Worm (Caenorhabditis elegans) whole organism, L2 larva: ENCODE data around the gene W09D10.4.

ENCODE experiments used
- R02D3.7 ChIP-seq: fragments of 150-350 bp; optimal IDR thresholded peaks from 2 replicates; lab custom pipeline; 2014; ENCODE audit warnings: missing biosample characterization, missing genetic modification characterization
- elt-3 ChIP-seq: sonication (generic microtip); optimal IDR thresholded peaks from 2 replicates; lab custom pipeline; 2017; ENCODE audit warnings: missing biosample characterization, missing genetic modification characterization
- nhr-10 ChIP-seq: sonication (generic microtip); optimal IDR thresholded peaks from 2 replicates; lab custom pipeline; 2017; ENCODE audit warnings: missing biosample characterization, missing genetic modification characterization
- nhr-237 ChIP-seq: fragments of 150-350 bp; optimal IDR thresholded peaks from 2 replicates; lab custom pipeline; 2014; ENCODE audit warnings: missing biosample characterization, missing genetic modification characterization

DNA sequence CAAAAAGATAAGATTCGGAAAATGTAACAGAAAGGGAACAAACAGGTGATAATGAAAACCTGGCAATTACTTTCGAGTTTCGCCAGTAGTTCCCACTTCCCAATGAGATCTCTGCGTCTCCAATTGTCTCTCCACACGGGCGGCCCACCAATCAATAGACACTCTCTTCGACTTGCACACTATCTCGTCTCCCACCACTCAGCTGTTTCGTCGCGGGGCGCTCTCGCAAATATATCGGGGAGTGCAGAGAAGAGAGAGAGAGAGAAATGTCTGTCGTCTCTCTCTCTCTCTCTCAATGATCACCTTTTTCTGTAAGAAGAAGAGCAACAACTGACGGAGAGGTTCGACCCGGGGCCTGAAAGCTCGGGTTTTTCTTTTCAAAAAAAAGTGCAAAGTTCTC is 4.2 kb upstream of the W09D10.4 start:
- TF ChIP-seq elt-3 (tag; lab: Kevin White, UChicago): no peak
- no peak for TF ChIP-seq R02D3.7 (tag; lab: Kevin White, UChicago)
- TF ChIP-seq nhr-237: peak; percentile 31
- no peak for TF ChIP-seq nhr-10 (tag; lab: Kevin White, UChicago)
